Worm (Caenorhabditis elegans): ENCODE results near the gene C35D10.7.
A peak's percentile ranks its signal among the peaks of the same experiment; 100 is the strongest.

C35D10.7 gene

DNA sequence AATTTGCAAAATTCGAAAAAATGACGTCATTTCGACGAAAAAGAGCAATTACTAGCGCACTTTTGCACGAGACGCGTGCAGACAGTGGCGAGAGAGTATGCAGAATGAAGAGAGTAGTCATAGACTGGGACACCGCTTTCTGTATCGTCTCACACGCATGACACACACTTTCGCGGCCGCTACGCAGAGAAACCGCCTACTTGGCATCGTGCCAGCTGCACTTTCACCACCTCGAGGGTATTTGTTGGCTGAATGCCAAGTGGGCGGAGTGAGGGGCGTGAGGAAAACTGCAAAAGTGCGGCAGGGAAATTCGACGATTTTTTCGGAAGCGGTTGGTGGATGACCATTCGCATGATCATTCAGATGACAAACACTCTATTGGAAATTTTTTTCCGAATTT lies 43.7 kb downstream of the C35D10.7 start (continued):
- TF ChIP-seq hmg-1.1 (GFP tag; IDR thresholded peaks at IDR 0.05) = peak; percentile 98
- peak; percentile 9 for TF ChIP-seq cey-2 (tag; optimal IDR thresholded peaks at IDR 0.05; ENCODE audit: borderline replicate concordance, insufficient read depth)
- peak; percentile 95 for TF ChIP-seq T20F7.1 (GFP tag; optimal IDR thresholded peaks at IDR 0.05)
- peak; percentile 94; the same call in 1 of the 2 replicates for TF ChIP-seq daf-8 (GFP tag; IDR thresholded peaks at IDR 0.05)
- TF ChIP-seq ZK546.5 (tag; optimal IDR thresholded peaks at IDR 0.05) = peak in 1 of 2 experiments; percentile 59
- peak; percentile 94 for TF ChIP-seq lin-29 (GFP tag; IDR thresholded peaks at IDR 0.05)
- peak; percentile 99 for TF ChIP-seq mep-1 (tag; optimal IDR thresholded peaks at IDR 0.05)
- peak; percentile 88 for TF ChIP-seq ceh-32 (tag; optimal IDR thresholded peaks at IDR 0.05; ENCODE audit: poor library complexity)
- TF ChIP-seq fkh-10 (GFP tag; optimal IDR thresholded peaks at IDR 0.05) = peak; percentile 99
- TF ChIP-seq duxl-1 (tag; optimal IDR thresholded peaks at IDR 0.05; ENCODE audit: poor library complexity) = peak; percentile 93
- peak; percentile 97 for TF ChIP-seq madf-9 (GFP tag; conservative IDR thresholded peaks at IDR 0.05)
- peak; percentile 93 for TF ChIP-seq D1046.2 (GFP tag; IDR thresholded peaks at IDR 0.05)
- peak; percentile 96 for TF ChIP-seq zfp-2 (tag; optimal IDR thresholded peaks at IDR 0.05)
- TF ChIP-seq F49E8.2 (tag; optimal IDR thresholded peaks at IDR 0.05; ENCODE audit: borderline replicate concordance) = no peak
- peak; percentile 100 for TF ChIP-seq hlh-30 (tag; optimal IDR thresholded peaks at IDR 0.05; ENCODE audit: insufficient read depth)
- peak; percentile 98 for TF ChIP-seq T26A8.4 (GFP tag; IDR thresholded peaks at IDR 0.05)
- TF ChIP-seq jun-1 (tag; optimal IDR thresholded peaks at IDR 0.05) = peak; percentile 96
- TF ChIP-seq nhr-25 (tag; optimal IDR thresholded peaks at IDR 0.05; ENCODE audit: borderline replicate concordance, insufficient read depth) = peak; percentile 98
- TF ChIP-seq mdl-1 (tag; optimal IDR thresholded peaks at IDR 0.05) = peak; percentile 79 to 99
- peak in 1 of 2 experiments; percentile 78; a peak in 1 of 4 replicates for TF ChIP-seq madf-5 (GFP tag; IDR thresholded peaks at IDR 0.05)
- TF ChIP-seq nhr-76 (tag; optimal IDR thresholded peaks at IDR 0.05) = peak; percentile 83
- TF ChIP-seq ceh-28 (tag; optimal IDR thresholded peaks at IDR 0.05) = peak; percentile 36
- peak; percentile 100 for TF ChIP-seq aha-1 (tag)
- peak; percentile 78 to 97 for TF ChIP-seq daf-16 (GFP tag; optimal IDR thresholded peaks at IDR 0.05)
- peak; percentile 65 for TF ChIP-seq daf-16 (tag; optimal IDR thresholded peaks at IDR 0.05)
- TF ChIP-seq dmd-8 (GFP tag; IDR thresholded peaks at IDR 0.05) = peak; percentile 58; the same call in 1 of the 2 replicates
- TF ChIP-seq php-3 (GFP tag; IDR thresholded peaks at IDR 0.05) = peak; percentile 97
- peak; percentile 98 for TF ChIP-seq egl-43 (GFP tag; IDR thresholded peaks at IDR 0.05)
- TF ChIP-seq Y48G9A.11 (GFP tag; IDR thresholded peaks at IDR 0.05) = peak; percentile 81
- TF ChIP-seq F44E2.7 (GFP tag; IDR thresholded peaks at IDR 0.05) = peak; percentile 84; the same call in 1 of the 2 replicates
- TF ChIP-seq Y5F2A.4 (GFP tag; optimal IDR thresholded peaks at IDR 0.05) = peak; percentile 85
- TF ChIP-seq arid-1 (GFP tag; conservative IDR thresholded peaks at IDR 0.05) = peak; percentile 95
- no peak for TF ChIP-seq zip-11 (GFP tag; IDR thresholded peaks at IDR 0.05)
- TF ChIP-seq nhr-77 (tag; optimal IDR thresholded peaks at IDR 0.05) = peak; percentile 96
- peak; percentile 99 for TF ChIP-seq ceh-20 (GFP tag; IDR thresholded peaks at IDR 0.05)
- TF ChIP-seq ctbp-1 (GFP tag; IDR thresholded peaks at IDR 0.05) = peak; percentile 99
- peak; percentile 97 for TF ChIP-seq vab-7 (GFP tag; IDR thresholded peaks at IDR 0.05)
- peak; percentile 99 for TF ChIP-seq gei-8 (GFP tag; optimal IDR thresholded peaks at IDR 0.05)
- peak; percentile 77 for TF ChIP-seq nhr-237 (tag; optimal IDR thresholded peaks at IDR 0.05)
- TF ChIP-seq nhr-11 (tag; optimal IDR thresholded peaks at IDR 0.05) = peak; percentile 99
- TF ChIP-seq lim-7 (GFP tag; IDR thresholded peaks at IDR 0.05) = peak; percentile 73
- TF ChIP-seq dmd-6 (GFP tag; IDR thresholded peaks at IDR 0.05) = peak; percentile 100
- TF ChIP-seq mxl-3 (GFP tag; optimal IDR thresholded peaks at IDR 0.05) = peak; percentile 99
- peak; percentile 96 for TF ChIP-seq zfp-3 (GFP tag; conservative IDR thresholded peaks at IDR 0.05)
- TF ChIP-seq lsy-2 (tag; optimal IDR thresholded peaks at IDR 0.05) = peak; percentile 93 to 97
- TF ChIP-seq mes-2 (tag; optimal IDR thresholded peaks at IDR 0.05; ENCODE audit: poor library complexity, severe bottlenecking) = peak; percentile 94
- TF ChIP-seq ceh-62 (tag; optimal IDR thresholded peaks at IDR 0.05) = no peak
- TF ChIP-seq snpc-1.2 (GFP tag; IDR thresholded peaks at IDR 0.05) = peak; percentile 78
- TF ChIP-seq mxl-2 (GFP tag; conservative IDR thresholded peaks at IDR 0.05) = peak; percentile 88
- no peak for TF ChIP-seq ztf-11 (tag; optimal IDR thresholded peaks at IDR 0.05)

All from whole organism, L4 larva.